Worm (Caenorhabditis elegans) whole organism, L3 larva: ENCODE data around the gene osm-9.
"Not testable (repeated sequence)": the region's sequence is repeated elsewhere in the genome, so short reads cannot be mapped to it uniquely, and the experiment has no call there.

ENCODE experiments used
- R02D3.7 ChIP-seq: fragments of 150-350 bp; optimal IDR thresholded peaks from 2 replicates; lab custom pipeline; 2014; ENCODE audit warnings: missing biosample characterization, missing genetic modification characterization
- ZK546.5 ChIP-seq: sonication (generic microtip); optimal IDR thresholded peaks from 2 replicates; lab custom pipeline; 2017; ENCODE audit warnings: missing biosample characterization, missing genetic modification characterization
- ama-1 ChIP-seq: fragments of 150-350 bp; optimal IDR thresholded peaks from 2 replicates; lab custom pipeline; 2018
- ceh-82 ChIP-seq: fragments of 150-350 bp; optimal IDR thresholded peaks from 2 replicates; lab custom pipeline; 2014; ENCODE audit warnings: missing biosample characterization, missing genetic modification characterization
- daf-12 ChIP-seq: fragments of 150-350 bp; optimal IDR thresholded peaks from 2 replicates; lab custom pipeline; 2014; ENCODE audit warnings: missing biosample characterization, missing genetic modification reagents, missing genetic modification characterization
- egl-27 ChIP-seq: sonication (generic microtip); optimal IDR thresholded peaks from 4 replicates; lab custom pipeline; 2017; ENCODE audit warnings: missing biosample characterization, missing genetic modification reagents, missing genetic modification characterization
- egl-5 ChIP-seq: fragments of 150-350 bp; optimal IDR thresholded peaks from 2 replicates; lab custom pipeline; 2017; ENCODE audit warnings: missing biosample characterization, missing genetic modification reagents, missing genetic modification characterization, inconsistent platforms
- elt-1 ChIP-seq: fragments of 150-350 bp; optimal IDR thresholded peaks from 2 replicates; lab custom pipeline; 2014; ENCODE audit warnings: missing biosample characterization, missing genetic modification characterization
- elt-2 ChIP-seq: sonication (generic microtip); optimal IDR thresholded peaks from 2 replicates; lab custom pipeline; 2016; ENCODE audit warnings: missing genetic modification reagents, mild to moderate bottlenecking, missing genetic modification characterization, missing compliant biosample characterization
- eor-1 ChIP-seq, 2 experiments: fragments of 150-350 bp; optimal IDR thresholded peaks; 2 replicates each; lab custom pipeline; 2014 to 2018; ENCODE audit warnings: missing biosample characterization in 2 of 2, missing genetic modification characterization in 2 of 2
- fkh-2 ChIP-seq: fragments of 150-350 bp; optimal IDR thresholded peaks from 2 replicates; lab custom pipeline; 2014; ENCODE audit warnings: missing biosample characterization, missing genetic modification reagents, missing genetic modification characterization
- fos-1 ChIP-seq: fragments of 150-350 bp; optimal IDR thresholded peaks from 2 replicates; lab custom pipeline; 2014; ENCODE audit warnings: missing biosample characterization, missing genetic modification characterization
- hmg-11 ChIP-seq: sonication (generic microtip); optimal IDR thresholded peaks from 2 replicates; lab custom pipeline; 2016; ENCODE audit warnings: missing genetic modification characterization, missing compliant biosample characterization
- jun-1 ChIP-seq: fragments of 150-350 bp; optimal IDR thresholded peaks from 2 replicates; lab custom pipeline; 2014; ENCODE audit warnings: missing biosample characterization, missing genetic modification reagents, missing genetic modification characterization
- lin-15B ChIP-seq: fragments of 150-350 bp; optimal IDR thresholded peaks from 2 replicates; lab custom pipeline; 2014; ENCODE audit warnings: missing biosample characterization, missing genetic modification characterization
- lin-39 ChIP-seq: fragments of 150-350 bp; optimal IDR thresholded peaks from 2 replicates; lab custom pipeline; 2018; ENCODE audit warnings: missing biosample characterization, missing genetic modification reagents, missing genetic modification characterization
- lsy-12 ChIP-seq: sonication (generic microtip); optimal IDR thresholded peaks from 2 replicates; lab custom pipeline; 2016; ENCODE audit warnings: mild to moderate bottlenecking, missing genetic modification characterization, missing compliant biosample characterization
- mml-1 ChIP-seq: fragments of 150-350 bp; sonication (generic microtip); optimal IDR thresholded peaks from 3 replicates; lab custom pipeline; 2014; ENCODE audit warnings: missing biosample characterization, missing genetic modification characterization
- nfya-1 ChIP-seq: sonication (generic microtip); optimal IDR thresholded peaks from 2 replicates; lab custom pipeline; 2017; ENCODE audit warnings: missing genetic modification characterization, mild to moderate bottlenecking, missing compliant biosample characterization, antibody characterized with exemption, moderate library complexity; ENCODE audit not compliant: insufficient read depth
- nhr-11 ChIP-seq: fragments of 150-350 bp; optimal IDR thresholded peaks from 2 replicates; lab custom pipeline; 2014; ENCODE audit warnings: missing biosample characterization, missing genetic modification characterization
- nhr-12 ChIP-seq: fragments of 150-350 bp; optimal IDR thresholded peaks from 2 replicates; lab custom pipeline; 2014; ENCODE audit warnings: missing biosample characterization, missing genetic modification characterization
- nhr-28 ChIP-seq: fragments of 150-350 bp; optimal IDR thresholded peaks from 2 replicates; lab custom pipeline; 2014; ENCODE audit warnings: missing biosample characterization, missing genetic modification characterization
- nhr-43 ChIP-seq: sonication (generic microtip); optimal IDR thresholded peaks from 2 replicates; lab custom pipeline; 2016; ENCODE audit warnings: mild to moderate bottlenecking, missing genetic modification characterization, missing compliant biosample characterization; ENCODE audit not compliant: poor library complexity, severe bottlenecking
- nhr-67 ChIP-seq: fragments of 150-350 bp; optimal IDR thresholded peaks from 2 replicates; lab custom pipeline; 2014; ENCODE audit warnings: missing biosample characterization, missing genetic modification characterization
- nhr-77 ChIP-seq: fragments of 150-350 bp; optimal IDR thresholded peaks from 2 replicates; lab custom pipeline; 2014; ENCODE audit warnings: missing biosample characterization, missing genetic modification characterization
- pha-4 ChIP-seq: fragments of 150-350 bp; optimal IDR thresholded peaks from 2 replicates; lab custom pipeline; 2014; ENCODE audit warnings: missing biosample characterization, missing genetic modification reagents, missing genetic modification characterization
- pqm-1 ChIP-seq: fragments of 150-350 bp; optimal IDR thresholded peaks from 2 replicates; lab custom pipeline; 2017; ENCODE audit warnings: missing biosample characterization, missing genetic modification characterization, inconsistent platforms
- sea-2 ChIP-seq: fragments of 150-350 bp; sonication (generic microtip); optimal IDR thresholded peaks from 4 replicates; lab custom pipeline; 2014; ENCODE audit warnings: missing biosample characterization, missing genetic modification reagents, missing genetic modification characterization
- skn-1 ChIP-seq: fragments of 150-350 bp; optimal IDR thresholded peaks from 2 replicates; lab custom pipeline; 2014; ENCODE audit warnings: missing biosample characterization, missing genetic modification characterization
- snpc-4 ChIP-seq: fragments of 150-350 bp; optimal IDR thresholded peaks from 2 replicates; lab custom pipeline; 2014; ENCODE audit warnings: missing biosample characterization, missing genetic modification characterization
- tbx-2 ChIP-seq: sonication (generic microtip); optimal IDR thresholded peaks from 2 replicates; lab custom pipeline; 2016; ENCODE audit warnings: mild to moderate bottlenecking, missing genetic modification characterization, missing compliant biosample characterization
- unc-39 ChIP-seq: sonication (generic microtip); optimal IDR thresholded peaks from 4 replicates; lab custom pipeline; 2017; ENCODE audit warnings: missing biosample characterization, missing genetic modification characterization
- unc-62 ChIP-seq: fragments of 150-350 bp; sonication (generic microtip); optimal IDR thresholded peaks from 4 replicates; lab custom pipeline; 2014; ENCODE audit warnings: missing biosample characterization, missing genetic modification reagents, missing genetic modification characterization
- ztf-11 ChIP-seq: fragments of 150-350 bp; optimal IDR thresholded peaks from 2 replicates; lab custom pipeline; 2014; ENCODE audit warnings: missing biosample characterization, missing genetic modification characterization
- ztf-4 ChIP-seq: fragments of 150-350 bp; optimal IDR thresholded peaks from 2 replicates; lab custom pipeline; 2014; ENCODE audit warnings: missing biosample characterization, missing genetic modification characterization

The osm-9 gene

DNA sequence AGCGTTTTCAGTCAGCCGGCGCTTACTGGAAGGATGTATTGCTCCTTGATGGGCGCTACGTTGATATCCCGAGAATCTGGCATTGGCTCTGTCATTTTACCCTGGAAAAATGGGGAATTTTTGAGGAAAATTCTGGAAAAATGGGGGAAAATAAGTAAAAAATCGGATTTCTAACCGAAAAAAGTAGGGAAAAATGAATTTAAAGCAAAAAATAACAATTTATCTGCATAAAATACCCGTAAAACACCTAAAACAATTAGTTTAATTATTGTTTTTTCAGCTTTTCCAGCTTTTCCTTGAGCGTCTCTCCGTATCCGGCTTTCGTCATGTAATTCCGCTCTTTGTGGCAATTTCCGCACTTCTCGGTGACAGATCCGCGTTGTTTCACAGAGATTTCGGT is 41.2 kb upstream of the osm-9 start, which contains the start of gene Y37E11B.5:
Gene Y37E11B.5, minus strand, starts transcription at position 101 of the 400 bp plus-strand sequence.
- TF ChIP-seq jun-1 (tag; lab: Kevin White, UChicago) (no peak), lin-15B (tag; lab: Kevin White, UChicago) (no peak), nhr-43 (tag; lab: Kevin White, UChicago) (no peak), fkh-2 (no peak), pqm-1 (tag; lab: Kevin White, UChicago) (no peak), nhr-11 (no peak), elt-1 (tag; lab: Kevin White, UChicago) (no peak), skn-1 (no peak), ZK546.5 (tag; lab: Kevin White, UChicago) (no peak), lsy-12 (tag; lab: Kevin White, UChicago) (no peak), egl-27 (tag; lab: Kevin White, UChicago) (no peak), eor-1 (tag; optimal IDR thresholded peaks at IDR 0.05; lab: Kevin White, UChicago) (no peak), daf-12 (tag; lab: Kevin White, UChicago) (no peak), nhr-77 (tag; lab: Kevin White, UChicago) (no peak), unc-62 (GFP tag; lab: Kevin White, UChicago) (no peak), lin-39 (tag; lab: Kevin White, UChicago) (no peak), ztf-4 (tag; lab: Kevin White, UChicago) (no peak), hmg-11 (tag; lab: Kevin White, UChicago) (no peak), unc-39 (tag; lab: Kevin White, UChicago) (no peak)

DNA sequence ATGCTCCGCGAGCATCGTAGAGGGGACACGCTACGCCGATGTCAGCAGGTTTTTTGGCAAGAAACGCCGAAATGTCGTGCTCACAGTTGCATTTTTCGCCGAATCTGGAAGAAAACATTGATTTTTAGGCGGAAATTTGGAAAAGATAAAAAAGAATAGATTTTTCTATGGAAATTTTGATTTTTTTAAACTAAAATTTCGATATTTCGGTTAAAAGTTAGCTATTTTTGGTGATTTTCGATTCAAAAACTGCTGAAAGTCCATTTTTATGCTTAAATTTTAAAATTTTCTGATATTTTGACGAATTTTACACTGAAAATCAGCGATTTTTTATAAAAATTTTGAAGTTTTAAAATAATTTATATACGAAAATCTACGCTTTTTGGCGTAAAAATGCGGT is 40.1 kb upstream of the osm-9 start:
- TF ChIP-seq unc-62 (GFP tag; lab: Kevin White, UChicago) (no peak), fkh-2 (no peak)

- no peak for TF ChIP-seq lin-39 (tag; lab: Kevin White, UChicago)
- TF ChIP-seq ceh-82 (tag; lab: Kevin White, UChicago): no peak
- TF ChIP-seq ztf-11: no peak
- TF ChIP-seq pha-4 (tag; lab: Kevin White, UChicago): no peak
Measured at ce11 chrIV:3593513-3593912, 36.3 kb upstream of the osm-9 start, which contains the start of gene taf-2. TSS of gene taf-2 (minus strand) at chrIV:3593613.

DNA sequence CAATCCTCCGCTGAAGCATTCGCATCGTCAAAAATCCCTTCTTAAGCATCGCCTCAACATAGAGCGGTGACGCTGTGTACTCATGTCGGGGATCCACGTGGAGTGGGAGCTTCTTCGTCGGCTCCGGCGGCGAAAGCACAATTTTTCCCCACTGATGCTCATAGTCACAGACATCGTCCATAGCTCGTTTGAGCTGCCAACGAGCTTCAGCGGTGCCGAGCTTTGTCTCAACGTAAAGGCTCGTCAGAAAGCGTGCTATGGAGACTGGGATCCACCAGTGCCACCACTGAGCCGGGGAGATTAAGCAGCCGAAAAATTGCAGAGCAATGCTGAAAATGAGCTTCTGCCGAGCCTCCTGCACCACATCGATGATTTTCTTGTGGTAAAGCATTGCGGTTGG is 33.6 kb upstream of the osm-9 start:
- TF ChIP-seq tbx-2 (tag; lab: Kevin White, UChicago): no peak
- TF ChIP-seq nhr-67 (tag; lab: Kevin White, UChicago): no peak
- TF ChIP-seq ZK546.5 (tag; lab: Kevin White, UChicago): no peak
- TF ChIP-seq mml-1 (tag; lab: Kevin White, UChicago): no peak
- TF ChIP-seq lin-39 (tag; lab: Kevin White, UChicago): no peak
- TF ChIP-seq elt-2: no peak
- no peak for TF ChIP-seq fkh-2
- no peak for TF ChIP-seq sea-2 (GFP tag; lab: Kevin White, UChicago)

- TF ChIP-seq egl-5 (tag; lab: Kevin White, UChicago); ceh-82 (tag; lab: Kevin White, UChicago); ama-1 (lab: Kevin White, UChicago): not testable (repeated sequence)
Measured at ce11 chrIV:3582806-3583205, 25.6 kb upstream of the osm-9 start, which contains the start of gene blos-7. TSS of gene blos-7 (minus strand) at chrIV:3582906.

DNA sequence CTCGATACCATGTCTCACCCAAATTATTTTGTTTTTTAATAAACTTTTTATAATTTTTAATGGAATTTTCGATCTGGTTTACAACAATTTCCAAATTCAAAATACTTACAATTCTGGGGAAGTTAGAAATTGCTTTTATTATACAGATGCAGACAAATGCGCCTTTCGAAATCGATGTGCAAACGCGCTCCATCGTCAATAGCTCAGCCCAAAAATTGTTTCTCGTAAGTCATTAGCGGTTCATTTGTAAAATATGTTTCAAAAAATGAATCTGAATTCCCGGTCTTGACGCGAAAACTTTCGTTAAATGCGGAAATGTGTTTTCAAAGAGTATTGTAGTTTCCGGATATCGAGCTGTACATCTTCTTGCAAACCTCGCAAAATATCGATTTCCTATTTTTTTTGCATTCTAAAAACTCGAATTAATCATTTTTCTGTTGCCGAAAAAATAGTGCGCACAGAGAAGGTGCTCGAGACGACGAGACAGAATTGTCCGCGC is 22.3 kb upstream of the osm-9 start, which contains the start of gene Y37E11B.1:
Gene Y37E11B.1, plus strand, starts transcription at position 145 of the 499 bp plus-strand sequence.
- TF ChIP-seq nhr-77 (tag; lab: Kevin White, UChicago) (no peak), unc-39 (tag; lab: Kevin White, UChicago) (no peak), lin-15B (tag; lab: Kevin White, UChicago) (no peak), egl-27 (tag; lab: Kevin White, UChicago) (no peak), nhr-67 (tag; lab: Kevin White, UChicago) (no peak)

DNA sequence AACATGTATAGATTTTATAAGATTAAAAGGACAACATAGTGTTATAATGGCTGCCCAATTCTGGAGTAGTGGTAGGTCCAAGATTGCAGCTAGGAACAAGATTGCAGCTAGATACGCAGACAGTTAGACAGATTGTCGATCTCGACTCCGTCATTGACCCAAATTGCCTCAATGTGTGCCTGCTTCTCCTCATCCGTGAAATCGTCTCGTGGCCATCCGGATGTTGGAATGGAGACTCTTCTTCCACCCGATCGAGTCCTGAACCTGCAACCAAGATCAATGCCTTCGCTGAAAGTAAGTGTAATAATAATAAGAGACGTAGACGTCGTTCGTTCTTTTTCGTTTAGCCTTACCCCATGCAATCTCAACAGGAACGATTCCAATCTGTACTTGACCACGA is 21.4 kb upstream of the osm-9 start:
- TF ChIP-seq nhr-67 (tag; lab: Kevin White, UChicago) (no peak), pha-4 (tag; lab: Kevin White, UChicago) (no peak), nhr-28 (no peak), nhr-12 (tag; lab: Kevin White, UChicago) (no peak), egl-27 (tag; lab: Kevin White, UChicago) (no peak), ZK546.5 (tag; lab: Kevin White, UChicago) (no peak), fos-1 (tag; lab: Kevin White, UChicago) (no peak), snpc-4 (no peak), unc-62 (GFP tag; lab: Kevin White, UChicago) (no peak), ama-1 (lab: Kevin White, UChicago) (no peak), nfya-1 (no peak), jun-1 (tag; lab: Kevin White, UChicago) (no peak), R02D3.7 (tag; lab: Kevin White, UChicago) (no peak), elt-2 (no peak), skn-1 (no peak), elt-1 (tag; lab: Kevin White, UChicago) (no peak), lin-15B (tag; lab: Kevin White, UChicago) (no peak), mml-1 (tag; lab: Kevin White, UChicago) (no peak), ztf-11 (no peak)
